Worm (Caenorhabditis elegans) whole organism, late embryonic: ENCODE results near the gene jhdm-1.

Experiments
- K09A11.1 ChIP-seq: sonication (generic microtip); optimal IDR thresholded peaks from 2 replicates; lab custom pipeline; 2017; ENCODE audit warnings: antibody characterized with exemption, mild to moderate bottlenecking, missing genetic modification characterization, missing compliant biosample characterization; ENCODE audit not compliant: insufficient read depth
- ceh-18 ChIP-seq: sonication (generic microtip); optimal IDR thresholded peaks from 2 replicates; lab custom pipeline; 2016; ENCODE audit warnings: missing genetic modification characterization, missing compliant biosample characterization
- ceh-2 ChIP-seq: sonication (generic microtip); optimal IDR thresholded peaks from 2 replicates; lab custom pipeline; 2016; ENCODE audit warnings: missing genotype, missing genetic modification characterization, missing compliant biosample characterization
- ceh-31 ChIP-seq: sonication (generic microtip); optimal IDR thresholded peaks from 2 replicates; lab custom pipeline; 2016; ENCODE audit warnings: missing genetic modification characterization, missing compliant biosample characterization
- ceh-34 ChIP-seq: sonication (generic microtip); optimal IDR thresholded peaks from 2 replicates; lab custom pipeline; 2016; ENCODE audit warnings: mild to moderate bottlenecking, missing genetic modification characterization, missing compliant biosample characterization
- ceh-9 ChIP-seq: sonication (generic microtip); optimal IDR thresholded peaks from 2 replicates; lab custom pipeline; 2016; ENCODE audit warnings: mild to moderate bottlenecking, missing genetic modification characterization, inconsistent platforms, missing compliant biosample characterization
- dmd-4 ChIP-seq: sonication (generic microtip); optimal IDR thresholded peaks from 2 replicates; lab custom pipeline; 2016; ENCODE audit warnings: borderline replicate concordance, missing genetic modification characterization, missing compliant biosample characterization
- elt-2 ChIP-seq: sonication (generic microtip); optimal IDR thresholded peaks from 2 replicates; lab custom pipeline; 2016; ENCODE audit warnings: missing genetic modification reagents, missing genetic modification characterization, missing compliant biosample characterization
- gmeb-2 ChIP-seq: sonication (generic microtip); optimal IDR thresholded peaks from 2 replicates; lab custom pipeline; 2016; ENCODE audit warnings: missing genetic modification characterization, inconsistent platforms, missing compliant biosample characterization
- madf-2 ChIP-seq: sonication (generic microtip); optimal IDR thresholded peaks from 2 replicates; lab custom pipeline; 2017; ENCODE audit warnings: missing genetic modification characterization, missing compliant biosample characterization
- pat-9 ChIP-seq: fragments of 200-800 bp; sonication (Bioruptor generic); optimal IDR thresholded peaks from 2 replicates; lab custom pipeline; 2018; ENCODE audit warnings: mild to moderate bottlenecking, missing genetic modification characterization, moderate library complexity, missing compliant biosample characterization
- pax-1 ChIP-seq: fragments of 150-350 bp; optimal IDR thresholded peaks from 2 replicates; lab custom pipeline; 2014; ENCODE audit warnings: missing biosample characterization, missing genetic modification characterization
- pha-2 ChIP-seq: sonication (generic microtip); optimal IDR thresholded peaks from 2 replicates; lab custom pipeline; 2017; ENCODE audit warnings: mild to moderate bottlenecking, missing genetic modification characterization, missing compliant biosample characterization
- tbx-7 ChIP-seq: sonication (generic microtip); optimal IDR thresholded peaks from 2 replicates; lab custom pipeline; 2016; ENCODE audit warnings: missing genotype, missing genetic modification characterization, missing compliant biosample characterization
- unc-3 ChIP-seq, 2 experiments: fragments of 200-800 bp in 1 of 2; sonication (Bioruptor generic) in 1 of 2; sonication (generic microtip) in 1 of 2; conservative IDR thresholded peaks in 1 of 2; optimal IDR thresholded peaks in 1 of 2; 2 replicates each; pipeline versions ENCODE4 v1.3.6 to Lab custom; 2016 to 2022; ENCODE audit warnings: missing compliant biosample characterization in 2 of 2, missing genetic modification characterization in 2 of 2, missing genetic modification reagents in 1 of 2

jhdm-1 gene

ce11 chrIII:6507832-6508231, 53.5 kb downstream of the jhdm-1 start, which contains the start of gene F23F12.12:
Gene F23F12.12 (plus strand): TSS chrIII:6508132.
- TF ChIP-seq ceh-9 (tag; lab: Kevin White, UChicago) (no peak), tbx-7 (no peak), ceh-31 (tag; lab: Kevin White, UChicago) (no peak), unc-3 (GFP tag; conservative IDR thresholded peaks at IDR 0.05; lab: Robert Waterston, UW) (no peak), unc-3 (tag; optimal IDR thresholded peaks at IDR 0.05; lab: Kevin White, UChicago) (no peak), K09A11.1 (no peak), gmeb-2 (tag; lab: Kevin White, UChicago) (no peak), ceh-18 (tag; lab: Kevin White, UChicago) (no peak), dmd-4 (no peak), ceh-2 (tag; lab: Kevin White, UChicago) (no peak)
- TF ChIP-seq, all 69 proteins: peak for 0

- TF ChIP-seq pat-9 (no peak), ceh-34 (tag; lab: Kevin White, UChicago) (no peak), K09A11.1 (no peak)
Measured at ce11 chrIII:6508327-6508726, 54.0 kb downstream of the jhdm-1 start.

DNA sequence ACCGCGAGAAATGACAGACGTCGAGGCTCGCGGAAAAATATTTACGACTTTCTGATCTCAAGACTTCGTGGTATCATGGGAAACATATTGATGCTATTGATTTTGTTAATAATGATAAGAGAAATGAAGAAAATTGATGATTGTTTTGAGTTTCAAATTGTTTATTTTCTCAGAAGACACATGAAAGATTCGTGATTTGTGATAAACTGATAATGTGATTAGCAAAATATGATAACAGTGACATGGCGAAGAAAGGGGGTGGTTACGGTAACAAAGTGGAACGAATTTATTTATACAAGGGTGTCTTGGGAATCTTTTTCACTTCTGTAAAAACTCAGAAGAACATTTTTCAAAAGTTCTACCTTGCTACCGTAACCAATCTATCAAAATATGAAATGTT, 55.0 kb downstream of the jhdm-1 start:
- TF ChIP-seq pha-2 (no peak), pax-1 (no peak), elt-2 (tag; lab: Kevin White, UChicago) (peak; percentile 63), madf-2 (no peak)
- TF ChIP-seq, all 69 proteins: peak for 1
